Worm (Caenorhabditis elegans) whole organism, L1 larva: Measurements from ENCODE around the gene mrpl-28.

ENCODE experiments used
- C04F5.9 ChIP-seq: sonication (generic microtip); optimal IDR thresholded peaks from 2 replicates; lab custom pipeline; 2016; ENCODE audit warnings: missing genetic modification characterization, missing compliant biosample characterization
- aly-2 ChIP-seq: fragments of 150-350 bp; optimal IDR thresholded peaks from 2 replicates; lab custom pipeline; 2014; ENCODE audit warnings: missing biosample characterization, missing genetic modification characterization
- blmp-1 ChIP-seq: fragments of 150-350 bp; optimal IDR thresholded peaks from 2 replicates; lab custom pipeline; 2014; ENCODE audit warnings: missing biosample characterization, missing genetic modification characterization
- ceh-88 ChIP-seq: fragments of 200-800 bp; sonication (Bioruptor generic); IDR thresholded peaks from 2 replicates; pipeline ENCODE4 v1.3.6; 2022; ENCODE audit warnings: missing genetic modification characterization, missing compliant biosample characterization
- dsc-1 ChIP-seq: sonication (generic microtip); optimal IDR thresholded peaks from 2 replicates; lab custom pipeline; 2016; ENCODE audit warnings: mild to moderate bottlenecking, missing genetic modification characterization, missing compliant biosample characterization
- efl-1 ChIP-seq, 4 experiments: fragments of 150-350 bp; optimal IDR thresholded peaks in 3 of 4; peaks in 1 of 4; 1 replicate in 1 of 4; 2 replicates in 3 of 4; lab custom pipeline; 2014; ENCODE audit warnings: missing biosample characterization in 2 of 4, missing genetic modification characterization in 2 of 4, missing genetic modification reagents in 2 of 4
- elt-2 ChIP-seq: sonication (generic microtip); optimal IDR thresholded peaks from 2 replicates; lab custom pipeline; 2016; ENCODE audit warnings: missing genetic modification characterization, mild to moderate bottlenecking, inconsistent platforms, missing compliant biosample characterization, missing genetic modification reagents
- elt-3 ChIP-seq, 6 experiments: fragments of 150-350 bp in 1 of 6; sonication (generic microtip); optimal IDR thresholded peaks; 2 replicates each; lab custom pipeline; 2017 to 2018; ENCODE audit warnings: missing biosample characterization in 6 of 6, missing genetic modification characterization in 6 of 6, inconsistent platforms in 1 of 6
- fkh-10 ChIP-seq: sonication (generic microtip); optimal IDR thresholded peaks from 2 replicates; lab custom pipeline; 2017; ENCODE audit warnings: missing biosample characterization, missing genetic modification reagents, missing genetic modification characterization
- grh-1 ChIP-seq: fragments of 200-800 bp; sonication (Bioruptor generic); IDR thresholded peaks from 2 replicates; pipeline ENCODE4 v1.3.6; 2022; ENCODE audit warnings: missing genetic modification reagents, missing genetic modification characterization, missing compliant biosample characterization
- hlh-17 ChIP-seq: fragments of 200-800 bp; sonication (Bioruptor generic); optimal IDR thresholded peaks from 2 replicates; lab custom pipeline; 2018; ENCODE audit warnings: missing genetic modification characterization, mild to moderate bottlenecking, missing compliant biosample characterization, moderate library complexity, borderline replicate concordance
- irx-1 ChIP-seq: sonication (generic microtip); optimal IDR thresholded peaks from 2 replicates; lab custom pipeline; 2016; ENCODE audit warnings: missing genetic modification characterization, missing compliant biosample characterization
- isw-1 ChIP-seq: fragments of 200-800 bp; sonication (Bioruptor generic); IDR thresholded peaks from 2 replicates; pipeline ENCODE4 v1.3.6; 2022; ENCODE audit warnings: missing genetic modification characterization, missing compliant biosample characterization
- lin-13 ChIP-seq: fragments of 150-350 bp; optimal IDR thresholded peaks from 2 replicates; lab custom pipeline; 2014; ENCODE audit warnings: missing biosample characterization, missing genetic modification reagents, missing genetic modification characterization
- lin-14 ChIP-seq: fragments of 200-800 bp; sonication (Bioruptor generic); optimal IDR thresholded peaks from 2 replicates; lab custom pipeline; 2018; ENCODE audit warnings: mild to moderate bottlenecking, missing genetic modification characterization, moderate library complexity, missing compliant biosample characterization
- lin-15B ChIP-seq: fragments of 150-350 bp; sonication (generic microtip); optimal IDR thresholded peaks from 3 replicates; lab custom pipeline; 2014; ENCODE audit warnings: missing biosample characterization, missing genetic modification characterization
- lin-35 ChIP-seq, 2 experiments: fragments of 150-350 bp; optimal IDR thresholded peaks; 2 replicates each; lab custom pipeline; 2014; ENCODE audit warnings: missing biosample characterization in 2 of 2, missing genetic modification characterization in 2 of 2, missing genetic modification reagents in 2 of 2
- lin-39 ChIP-seq: fragments of 150-350 bp; optimal IDR thresholded peaks from 2 replicates; lab custom pipeline; 2014; ENCODE audit warnings: missing biosample characterization, missing genetic modification reagents, missing genetic modification characterization
- mef-2 ChIP-seq: fragments of 150-350 bp; optimal IDR thresholded peaks from 2 replicates; lab custom pipeline; 2014; ENCODE audit warnings: missing biosample characterization, missing genetic modification characterization
- nhr-12 ChIP-seq: sonication (generic microtip); optimal IDR thresholded peaks from 2 replicates; lab custom pipeline; 2017; ENCODE audit warnings: missing biosample characterization, missing genetic modification characterization
- nhr-19 ChIP-seq: fragments of 200-800 bp; sonication (Bioruptor generic); conservative IDR thresholded peaks from 2 replicates; pipeline ENCODE4 v1.3.6; 2022; ENCODE audit warnings: missing genetic modification characterization, missing compliant biosample characterization
- nhr-20 ChIP-seq: sonication (generic microtip); optimal IDR thresholded peaks from 2 replicates; lab custom pipeline; 2016; ENCODE audit warnings: mild to moderate bottlenecking, missing genetic modification characterization, missing compliant biosample characterization
- nhr-28 ChIP-seq: fragments of 150-350 bp; optimal IDR thresholded peaks from 2 replicates; lab custom pipeline; 2014; ENCODE audit warnings: missing biosample characterization, missing genetic modification characterization
- nhr-71 ChIP-seq: sonication (generic microtip); optimal IDR thresholded peaks from 2 replicates; lab custom pipeline; 2016; ENCODE audit warnings: mild to moderate bottlenecking, missing genetic modification characterization, moderate library complexity, missing compliant biosample characterization
- nhr-77 ChIP-seq: fragments of 150-350 bp; optimal IDR thresholded peaks from 2 replicates; lab custom pipeline; 2014; ENCODE audit warnings: missing biosample characterization, missing genetic modification characterization
- nhr-84 ChIP-seq: sonication (generic microtip); optimal IDR thresholded peaks from 2 replicates; lab custom pipeline; 2017; ENCODE audit warnings: missing biosample characterization, missing genetic modification characterization
- nhr-85 ChIP-seq: sonication (generic microtip); peaks from one replicate; lab custom pipeline; 2016; ENCODE audit warnings: missing genetic modification characterization, inconsistent platforms, missing compliant biosample characterization
- pax-3 ChIP-seq: fragments of 200-800 bp; sonication (Bioruptor generic); optimal IDR thresholded peaks from 2 replicates; lab custom pipeline; 2018; ENCODE audit warnings: mild to moderate bottlenecking, missing genetic modification characterization, moderate library complexity, missing compliant biosample characterization
- skn-1 ChIP-seq: fragments of 150-350 bp; optimal IDR thresholded peaks from 2 replicates; lab custom pipeline; 2014; ENCODE audit warnings: missing biosample characterization, missing genetic modification characterization
- snu-23 ChIP-seq: sonication (generic microtip); optimal IDR thresholded peaks from 2 replicates; lab custom pipeline; 2016; ENCODE audit warnings: missing genetic modification characterization, missing compliant biosample characterization
- sox-4 ChIP-seq: sonication (generic microtip); optimal IDR thresholded peaks from 2 replicates; lab custom pipeline; 2016; ENCODE audit warnings: missing genetic modification characterization, missing compliant biosample characterization
- sup-37 ChIP-seq: fragments of 200-800 bp; sonication (Bioruptor generic); optimal IDR thresholded peaks from 2 replicates; lab custom pipeline; 2018; ENCODE audit warnings: mild to moderate bottlenecking, missing genetic modification characterization, missing compliant biosample characterization
- unc-30 ChIP-seq: sonication (generic microtip); optimal IDR thresholded peaks from 2 replicates; lab custom pipeline; 2017; ENCODE audit warnings: missing biosample characterization, missing genetic modification characterization
- unc-98 ChIP-seq: fragments of 200-800 bp; sonication (Bioruptor generic); IDR thresholded peaks from 2 replicates; pipeline ENCODE4 v1.3.6; 2022; ENCODE audit warnings: missing genetic modification characterization, missing compliant biosample characterization
- vab-15 ChIP-seq: sonication (generic microtip); optimal IDR thresholded peaks from 2 replicates; lab custom pipeline; 2017; ENCODE audit warnings: missing genotype, mild to moderate bottlenecking, missing genetic modification characterization, missing compliant biosample characterization

mrpl-28 gene

ce11 chrII:192584-192983, 36.8 kb upstream of the mrpl-28 start:
- TF ChIP-seq lin-39 (tag; lab: Kevin White, UChicago), result no peak
- no peak for TF ChIP-seq unc-30
- no peak for TF ChIP-seq pax-3 (tag; lab: Kevin White, UChicago)
- TF ChIP-seq elt-2 (tag; lab: Kevin White, UChicago), result no peak
- TF ChIP-seq skn-1 (tag; lab: Kevin White, UChicago), result no peak
- TF ChIP-seq grh-1 (GFP tag; lab: Robert Waterston, UW), result no peak
- no peak for TF ChIP-seq irx-1 (tag; lab: Kevin White, UChicago)
- TF ChIP-seq lin-15B (tag; lab: Kevin White, UChicago), result no peak
- TF ChIP-seq nhr-84 (tag; lab: Kevin White, UChicago), result no peak

ce11 chrII:188967-189366, 33.2 kb upstream of the mrpl-28 start, which contains the start of gene T01D1.5:
TSS of gene T01D1.5 (minus strand) at chrII:189067.
- TF ChIP-seq nhr-77 (tag; lab: Kevin White, UChicago), result no peak
- no peak for TF ChIP-seq efl-1 (optimal IDR thresholded peaks at IDR 0.05; lab: Kevin White, UChicago)
- peak in 1 of 2 experiments; percentile 6 for TF ChIP-seq efl-1 (GFP tag; optimal IDR thresholded peaks at IDR 0.05 in 1 of 2; lab: Kevin White, UChicago)
- TF ChIP-seq snu-23 (GFP tag; lab: Kevin White, UChicago), result no peak

- no peak for TF ChIP-seq hlh-17
- TF ChIP-seq blmp-1 (tag; lab: Kevin White, UChicago), result peak; percentile 66
- no peak for TF ChIP-seq sox-4 (tag; lab: Kevin White, UChicago)
Measured at ce11 chrII:186504-186903, 30.7 kb upstream of the mrpl-28 start, which contains the start of gene T01D1.8. TSS of gene T01D1.8 (plus strand) at chrII:186739.

ce11 chrII:178993-179392, 23.2 kb upstream of the mrpl-28 start, which contains the start of gene T01D1.4:
TSS of gene T01D1.4 (minus strand) at chrII:179093.
- TF ChIP-seq isw-1 (GFP tag; lab: Robert Waterston, UW), result no peak
- no peak for TF ChIP-seq sup-37 (GFP tag; lab: Kevin White, UChicago)

ce11 chrII:178146-178545, 22.3 kb upstream of the mrpl-28 start:
- TF ChIP-seq fkh-10 (GFP tag; lab: Kevin White, UChicago) (no peak), ceh-88 (GFP tag; lab: Robert Waterston, UW) (no peak), nhr-12 (tag; lab: Kevin White, UChicago) (no peak), efl-1 (optimal IDR thresholded peaks at IDR 0.05; lab: Kevin White, UChicago) (no peak), efl-1 (GFP tag; optimal IDR thresholded peaks at IDR 0.05 in 1 of 2; lab: Kevin White, UChicago) (peak in 1 of 2 experiments; percentile 54), blmp-1 (tag; lab: Kevin White, UChicago) (peak; percentile 80), lin-35 (GFP tag; optimal IDR thresholded peaks at IDR 0.05; lab: Kevin White, UChicago) (no peak), mef-2 (tag; lab: Kevin White, UChicago) (no peak)
- TF ChIP-seq, all 84 proteins: peak for 2

ce11 chrII:176622-177021, 20.8 kb upstream of the mrpl-28 start:
- TF ChIP-seq lin-14 (GFP tag; lab: Kevin White, UChicago) (peak; percentile 41), nhr-12 (tag; lab: Kevin White, UChicago) (no peak), elt-3 (tag; optimal IDR thresholded peaks at IDR 0.05; lab: Kevin White, UChicago) (peak in 1 of 6 experiments; percentile 8), irx-1 (tag; lab: Kevin White, UChicago) (no peak), nhr-20 (tag; lab: Kevin White, UChicago) (peak; percentile 31), grh-1 (GFP tag; lab: Robert Waterston, UW) (peak; percentile 62), nhr-71 (tag; lab: Kevin White, UChicago) (peak; percentile 11), nhr-85 (tag; lab: Kevin White, UChicago) (peak; percentile 69)

ce11 chrII:175868-176267, 20.1 kb upstream of the mrpl-28 start, which contains the start of gene T01D1.3:
TSS of gene T01D1.3 (minus strand) at chrII:175968.
- TF ChIP-seq grh-1 (GFP tag; lab: Robert Waterston, UW) (no peak), nhr-28 (tag; lab: Kevin White, UChicago) (no peak), nhr-19 (GFP tag; lab: Robert Waterston, UW) (no peak), dsc-1 (tag; lab: Kevin White, UChicago) (no peak), vab-15 (no peak), lin-35 (GFP tag; optimal IDR thresholded peaks at IDR 0.05; lab: Kevin White, UChicago) (no peak), nhr-84 (tag; lab: Kevin White, UChicago) (no peak), lin-15B (tag; lab: Kevin White, UChicago) (no peak), irx-1 (tag; lab: Kevin White, UChicago) (no peak), unc-98 (GFP tag; lab: Robert Waterston, UW) (no peak), aly-2 (tag; lab: Kevin White, UChicago) (no peak), fkh-10 (GFP tag; lab: Kevin White, UChicago) (no peak), C04F5.9 (tag; lab: Kevin White, UChicago) (no peak), lin-13 (no peak), nhr-77 (tag; lab: Kevin White, UChicago) (no peak), skn-1 (tag; lab: Kevin White, UChicago) (no peak)
